Worm (Caenorhabditis elegans): Measurements from ENCODE around the gene ZK792.12.

DNA sequence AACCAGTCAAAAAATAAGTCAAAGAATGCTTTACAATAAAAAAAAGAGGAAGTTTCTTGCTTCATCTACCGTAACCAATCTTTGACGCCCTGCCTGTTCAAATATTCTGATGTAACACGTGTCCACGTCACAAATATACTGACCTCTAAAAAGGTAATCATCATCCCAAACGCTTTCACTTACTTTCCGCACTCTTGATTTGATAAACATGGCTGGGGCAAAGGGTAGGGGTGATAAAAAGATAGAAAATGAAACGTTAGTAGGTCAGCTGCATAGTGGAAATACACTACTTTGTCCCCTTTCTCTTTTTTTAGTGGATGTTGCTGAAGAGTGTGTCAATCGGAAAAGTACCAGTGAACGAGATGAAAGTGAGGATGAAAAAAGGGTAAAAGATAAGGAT, 6.5 kb downstream of the ZK792.12 start:
- TF ChIP-seq elt-1 (tag; optimal IDR thresholded peaks at IDR 0.05) = no peak
- TF ChIP-seq crh-2 (tag; optimal IDR thresholded peaks at IDR 0.05) = peak; percentile 35
- no peak for TF ChIP-seq ceh-82 (tag; optimal IDR thresholded peaks at IDR 0.05)
- TF ChIP-seq lin-13 (GFP tag; optimal IDR thresholded peaks at IDR 0.05) = no peak
- no peak for TF ChIP-seq aly-2 (tag; optimal IDR thresholded peaks at IDR 0.05)
- no peak for TF ChIP-seq snpc-4 (tag; optimal IDR thresholded peaks at IDR 0.05)
- TF ChIP-seq ama-1 (optimal IDR thresholded peaks at IDR 0.05) = no peak
- peak; percentile 67 for TF ChIP-seq egl-27 (tag; optimal IDR thresholded peaks at IDR 0.05)
- no peak for TF ChIP-seq ztf-11 (tag; optimal IDR thresholded peaks at IDR 0.05)
- TF ChIP-seq sma-3 (GFP tag; optimal IDR thresholded peaks at IDR 0.05) = peak; percentile 24
- no peak for TF ChIP-seq zag-1 (tag; optimal IDR thresholded peaks at IDR 0.05)
